Fruit fly (Drosophila melanogaster): ENCODE results near the gene pasi1.

The pasi1 gene

DNA sequence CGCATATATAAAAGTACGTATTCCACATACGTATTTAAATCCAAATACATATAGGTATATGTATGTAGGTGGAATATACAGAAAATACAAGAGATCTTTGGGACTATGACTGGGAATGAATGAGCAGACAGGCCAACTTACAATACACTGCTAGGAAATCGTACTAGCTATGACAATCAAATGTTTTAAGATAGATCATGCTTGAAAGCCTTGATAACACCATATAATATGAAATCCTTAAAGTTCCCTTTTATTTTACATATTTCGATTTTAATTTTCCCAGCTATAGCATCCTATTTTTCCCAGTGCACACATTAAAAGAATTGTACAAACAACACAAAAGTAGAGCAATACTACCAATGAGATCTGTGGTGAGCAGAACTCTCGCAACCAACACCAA is 13.5 kb upstream of the pasi1 start (continued):
- TF ChIP-seq CG13624 (GFP tag; optimal IDR thresholded peaks at IDR 0.05) = peak; percentile 92
- peak; percentile 65 for TF ChIP-seq sqz (GFP tag; optimal IDR thresholded peaks at IDR 0.05)
- peak in 1 of 2 experiments; percentile 22 for TF ChIP-seq Hr78 (GFP tag; optimal IDR thresholded peaks at IDR 0.05)
- peak; percentile 78 for TF ChIP-seq CG11504 (tag; optimal IDR thresholded peaks at IDR 0.05)
- TF ChIP-seq CG18764 (GFP tag; optimal IDR thresholded peaks at IDR 0.05) = peak; percentile 49
- TF ChIP-seq vvl (GFP tag; IDR thresholded peaks at IDR 0.05) = peak; percentile 94
- no peak for TF ChIP-seq CG15073 (GFP tag; optimal IDR thresholded peaks at IDR 0.05)
- TF ChIP-seq CG14667 (GFP tag; IDR thresholded peaks at IDR 0.05) = peak; percentile 83
- peak; percentile 57 for TF ChIP-seq onecut (GFP tag; IDR thresholded peaks at IDR 0.05)
- TF ChIP-seq pum (GFP tag; optimal IDR thresholded peaks at IDR 0.05) = peak; percentile 70
- peak; percentile 63 for TF ChIP-seq CHES-1-like (GFP tag; optimal IDR thresholded peaks at IDR 0.05)
- peak; percentile 54 for TF ChIP-seq nau (GFP tag; optimal IDR thresholded peaks at IDR 0.05)
- peak; percentile 38 for TF ChIP-seq abd-A (tag; optimal IDR thresholded peaks at IDR 0.05)
- TF ChIP-seq pita (GFP tag; optimal IDR thresholded peaks at IDR 0.05) = no peak
- TF ChIP-seq cato (GFP tag; optimal IDR thresholded peaks at IDR 0.05; ENCODE audit: borderline replicate concordance) = peak; percentile 24
- TF ChIP-seq CG31441 (GFP tag; IDR thresholded peaks at IDR 0.05) = peak; percentile 91
- TF ChIP-seq ab (GFP tag; optimal IDR thresholded peaks at IDR 0.05) = no peak
- peak; percentile 92 for TF ChIP-seq CG9817 (tag; optimal IDR thresholded peaks at IDR 0.05)
- TF ChIP-seq bigmax (GFP tag; optimal IDR thresholded peaks at IDR 0.05) = no peak
- peak; percentile 83 for TF ChIP-seq ken (GFP tag; IDR thresholded peaks at IDR 0.05)
- peak; percentile 76 for TF ChIP-seq maf-S (GFP tag; optimal IDR thresholded peaks at IDR 0.05)
- TF ChIP-seq CG8944 (GFP tag; optimal IDR thresholded peaks at IDR 0.05) = peak; percentile 75
- TF ChIP-seq CG16779 (GFP tag; IDR thresholded peaks at IDR 0.05) = peak; percentile 76
- TF ChIP-seq zf30C (GFP tag; optimal IDR thresholded peaks at IDR 0.05) = peak; percentile 21
- peak; percentile 86 for TF ChIP-seq CG4730 (GFP tag; IDR thresholded peaks at IDR 0.05)
- peak; percentile 35 for TF ChIP-seq kni (GFP tag; optimal IDR thresholded peaks at IDR 0.05)
- peak; percentile 80 for TF ChIP-seq sisA (GFP tag; IDR thresholded peaks at IDR 0.05)
- TF ChIP-seq CG12744 (GFP tag; optimal IDR thresholded peaks at IDR 0.05) = peak; percentile 42
- peak; percentile 43 for TF ChIP-seq CG15696 (tag; optimal IDR thresholded peaks at IDR 0.05)
- TF ChIP-seq Fer2 (tag; optimal IDR thresholded peaks at IDR 0.05) = peak; percentile 87
- TF ChIP-seq CG11085 (GFP tag; IDR thresholded peaks at IDR 0.05) = peak; percentile 81
- TF ChIP-seq Sry-β (GFP tag; optimal IDR thresholded peaks at IDR 0.05) = no peak
- TF ChIP-seq CG1024 (GFP tag; IDR thresholded peaks at IDR 0.05) = peak; percentile 66
- peak; percentile 69 for TF ChIP-seq org-1 (GFP tag; optimal IDR thresholded peaks at IDR 0.05)
- TF ChIP-seq CG6272 (GFP tag; IDR thresholded peaks at IDR 0.05) = peak; percentile 79
- TF ChIP-seq CG8765 (GFP tag; IDR thresholded peaks at IDR 0.05) = no peak
- no peak for TF ChIP-seq Trl (optimal IDR thresholded peaks at IDR 0.05)
- peak; percentile 84 for TF ChIP-seq Trl (GFP tag; optimal IDR thresholded peaks at IDR 0.05)
- TF ChIP-seq CG6791 (GFP tag; IDR thresholded peaks at IDR 0.05; ENCODE audit: partially characterized antibody) = no peak
- peak; percentile 90 for TF ChIP-seq gem (tag; optimal IDR thresholded peaks at IDR 0.05)
- no peak for TF ChIP-seq vnd (GFP tag; IDR thresholded peaks at IDR 0.05; ENCODE audit: partially characterized antibody)
- TF ChIP-seq CG14050 (GFP tag; IDR thresholded peaks at IDR 0.05) = peak; percentile 74
- peak; percentile 69 for TF ChIP-seq H2.0 (GFP tag; IDR thresholded peaks at IDR 0.05)
- peak; percentile 71 for TF ChIP-seq Side (GFP tag; optimal IDR thresholded peaks at IDR 0.05)
- peak; percentile 77 for TF ChIP-seq Mrtf (GFP tag; IDR thresholded peaks at IDR 0.05)
- peak; percentile 67; the same call in 1 of the 2 replicates for TF ChIP-seq CG32767 (GFP tag; IDR thresholded peaks at IDR 0.05)
- no peak for TF ChIP-seq eve (GFP tag; optimal IDR thresholded peaks at IDR 0.05)
- TF ChIP-seq CG4854 (GFP tag; optimal IDR thresholded peaks at IDR 0.05) = no peak
- peak; percentile 75 for TF ChIP-seq CG4424 (GFP tag; optimal IDR thresholded peaks at IDR 0.05)
- no peak for TF ChIP-seq CG2116 (GFP tag; optimal IDR thresholded peaks at IDR 0.05)
- peak; percentile 78 for TF ChIP-seq CG18599 (GFP tag; optimal IDR thresholded peaks at IDR 0.05)
- peak; percentile 81 for TF ChIP-seq Hmr (GFP tag; optimal IDR thresholded peaks at IDR 0.05)

All from whole organism, embryonic.